Fruit fly (Drosophila melanogaster) Kc167 (cell line): ENCODE data around the gene CG9519.

Experiments used
- Myc ChIP-seq: fragments of >200 bp; optimal IDR thresholded peaks from 2 replicates; lab custom pipeline; 2017; ENCODE audit warnings: missing external identifiers
- h ChIP-seq: fragments of >200 bp; optimal IDR thresholded peaks from 3 replicates; lab custom pipeline; 2018; ENCODE audit warnings: missing external identifiers
- psq ChIP-seq: fragments of >200 bp; optimal IDR thresholded peaks from 2 replicates; lab custom pipeline; 2017; ENCODE audit warnings: missing external identifiers

DNA sequence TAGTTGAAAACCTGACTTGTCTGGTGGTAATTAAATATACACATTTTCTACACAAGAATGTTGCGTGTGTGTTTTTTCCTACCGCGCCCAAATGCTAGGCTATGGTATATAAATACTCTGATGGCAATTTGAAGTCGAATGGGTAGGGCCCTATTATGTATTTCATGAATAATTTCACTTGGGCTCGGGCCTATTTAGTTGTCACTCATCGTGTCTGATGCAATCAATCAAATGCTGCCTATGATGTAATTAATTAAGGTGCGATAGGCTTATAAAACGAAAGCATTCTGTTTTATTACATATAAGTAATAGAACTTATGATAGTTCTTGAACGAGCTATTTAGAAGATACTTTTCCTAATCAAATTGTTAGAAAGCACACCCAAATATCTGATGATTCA, 6.3 kb upstream of the CG9519 start:
- TF ChIP-seq psq (no peak), h (no peak), Myc (no peak)
